Fruit fly (Drosophila melanogaster): Measurements from ENCODE around the gene bam.

Gene bam

dm6 chr3R:25292864-25293284 is 48.0 kb upstream of the bam start, which contains the start of gene CG31098 (continued):
- no peak for TF ChIP-seq prd (optimal IDR thresholded peaks at IDR 0.05)
- TF ChIP-seq prd (GFP tag; IDR thresholded peaks at IDR 0.05) = no peak
- no peak for TF ChIP-seq Poxn (GFP tag; IDR thresholded peaks at IDR 0.05)
- TF ChIP-seq h (optimal IDR thresholded peaks at IDR 0.05) = no peak
- TF ChIP-seq CG8944 (GFP tag; optimal IDR thresholded peaks at IDR 0.05) = no peak
- TF ChIP-seq Camta (GFP tag; optimal IDR thresholded peaks at IDR 0.05) = no peak
- no peak for TF ChIP-seq en (GFP tag; optimal IDR thresholded peaks at IDR 0.05)

- no peak for TF ChIP-seq vfl (GFP tag; optimal IDR thresholded peaks at IDR 0.05)
- no peak for TF ChIP-seq CG12391 (tag; optimal IDR thresholded peaks at IDR 0.05)
- no peak for TF ChIP-seq yki (optimal IDR thresholded peaks at IDR 0.05)
- TF ChIP-seq NFAT (GFP tag; IDR thresholded peaks at IDR 0.05) = no peak
- no peak for TF ChIP-seq pb (GFP tag; optimal IDR thresholded peaks at IDR 0.05)
- no peak for TF ChIP-seq dpn (GFP tag; optimal IDR thresholded peaks at IDR 0.05)
- no peak for TF ChIP-seq wek (GFP tag; optimal IDR thresholded peaks at IDR 0.05)
- TF ChIP-seq lbe (GFP tag; optimal IDR thresholded peaks at IDR 0.05) = no peak
- TF ChIP-seq emc (GFP tag; optimal IDR thresholded peaks at IDR 0.05) = no peak
- no peak for TF ChIP-seq Fer2 (tag; optimal IDR thresholded peaks at IDR 0.05)
- no peak for TF ChIP-seq nau (GFP tag; optimal IDR thresholded peaks at IDR 0.05)
- no peak for TF ChIP-seq CG12104 (GFP tag; optimal IDR thresholded peaks at IDR 0.05)
- no peak for TF ChIP-seq CG13287 (GFP tag; IDR thresholded peaks at IDR 0.05; ENCODE audit: partially characterized antibody)
- no peak for TF ChIP-seq az2 (GFP tag; optimal IDR thresholded peaks at IDR 0.05)
- TF ChIP-seq chm (GFP tag; IDR thresholded peaks at IDR 0.05) = no peak
- no peak for TF ChIP-seq CG3281 (GFP tag; optimal IDR thresholded peaks at IDR 0.05)
- no peak for TF ChIP-seq pfk (GFP tag; optimal IDR thresholded peaks at IDR 0.05)
- TF ChIP-seq CG6175 (GFP tag; IDR thresholded peaks at IDR 0.05) = no peak
- no peak for TF ChIP-seq bbx (GFP tag; IDR thresholded peaks at IDR 0.05; ENCODE audit: partially characterized antibody)
- no peak for TF ChIP-seq unc-4 (GFP tag; IDR thresholded peaks at IDR 0.05; ENCODE audit: partially characterized antibody)
Measured at dm6 chr3R:25289589-25289988, 44.7 kb upstream of the bam start, which contains the start of gene CG11893. CG11893 (plus strand) TSS chr3R:25289889.

- no peak for TF ChIP-seq Bdp1 (GFP tag; optimal IDR thresholded peaks at IDR 0.05)
- TF ChIP-seq slbo (GFP tag; IDR thresholded peaks at IDR 0.05) = no peak
- no peak for TF ChIP-seq tna (GFP tag; IDR thresholded peaks at IDR 0.05; ENCODE audit: partially characterized antibody)
- TF ChIP-seq chinmo (GFP tag; IDR thresholded peaks at IDR 0.05; ENCODE audit: partially characterized antibody) = 0 out of 4 replicates have a peak, but pooled peaks have one; percentile 17
- TF ChIP-seq sens (GFP tag) = peak; percentile 13
- TF ChIP-seq Trl (optimal IDR thresholded peaks at IDR 0.05) = peak in 1 of 2 experiments; percentile 16
- no peak for TF ChIP-seq Trl (GFP tag; optimal IDR thresholded peaks at IDR 0.05)
- TF ChIP-seq Fer3 (tag; optimal IDR thresholded peaks at IDR 0.05) = no peak
- no peak for TF ChIP-seq NK7.1 (GFP tag; optimal IDR thresholded peaks at IDR 0.05)
- peak; percentile 29 for TF ChIP-seq sug (tag; optimal IDR thresholded peaks at IDR 0.05)
- TF ChIP-seq Ada2b (GFP tag; IDR thresholded peaks at IDR 0.05) = no peak
- TF ChIP-seq z (GFP tag; IDR thresholded peaks at IDR 0.05) = 0 out of 3 replicates have a peak, but pooled peaks have one; percentile 31
- TF ChIP-seq CkIIα-i1 (GFP tag; IDR thresholded peaks at IDR 0.05) = no peak
- no peak for TF ChIP-seq Hr51 (GFP tag; optimal IDR thresholded peaks at IDR 0.05)
- TF ChIP-seq exex (tag; optimal IDR thresholded peaks at IDR 0.05) = peak; percentile 69
- no peak for TF ChIP-seq CG9609 (GFP tag; optimal IDR thresholded peaks at IDR 0.05)
Measured at dm6 chr3R:25287128-25287527, 42.2 kb upstream of the bam start, which contains the start of gene CG13658. CG13658 (plus strand) TSS chr3R:25287474.
